Fruit fly (Drosophila melanogaster) S2 (cell line): Measurements from ENCODE around the gene crq.

Source experiments
- CG8478 ChIP-seq: fragments of >200 bp; optimal IDR thresholded peaks from 2 replicates; lab custom pipeline; 2018
- CTCF ChIP-seq, 2 experiments: fragments of >200 bp; optimal IDR thresholded peaks; 2 replicates each; lab custom pipeline; 2018

- no peak for TF ChIP-seq CG8478 (lab: Kevin White, UChicago)
- TF ChIP-seq CTCF (optimal IDR thresholded peaks at IDR 0.05; lab: Kevin White, UChicago) = no peak
These were observed 12.0 kb downstream of the crq start for dm6 chr2L:440638-441454.
